Fruit fly (Drosophila melanogaster): ENCODE results near the gene mre11.

mre11 gene

DNA sequence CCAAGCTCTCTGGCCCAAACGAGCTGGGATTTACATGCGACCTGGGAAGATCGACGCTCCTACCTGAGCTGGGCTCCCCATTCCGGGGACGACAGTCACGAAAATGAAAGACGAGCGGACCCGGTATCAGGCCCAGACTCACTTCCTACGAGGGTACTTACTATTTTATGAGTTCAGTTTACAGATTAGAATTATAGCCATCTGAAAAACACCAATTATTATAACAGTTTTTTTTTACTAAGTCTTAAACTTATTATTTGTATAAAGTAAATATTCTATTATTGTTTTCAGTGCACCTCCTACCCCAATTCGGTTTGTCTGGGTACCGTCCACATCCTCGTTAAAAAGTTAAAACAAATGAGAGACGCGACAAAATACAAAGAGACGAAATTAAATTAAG, 44.5 kb downstream of the mre11 start (continued):
- TF ChIP-seq CG17829 (tag; optimal IDR thresholded peaks at IDR 0.05) (peak; percentile 51), tx (GFP tag; optimal IDR thresholded peaks at IDR 0.05) (no peak), CG4424 (GFP tag; optimal IDR thresholded peaks at IDR 0.05) (peak; percentile 35), nmo (GFP tag; optimal IDR thresholded peaks at IDR 0.05) (peak; percentile 26), Sin3A (optimal IDR thresholded peaks at IDR 0.05) (no peak), ara (GFP tag; IDR thresholded peaks at IDR 0.05) (peak; percentile 61; the same call in 1 of the 2 replicates), CG2678 (tag; optimal IDR thresholded peaks at IDR 0.05) (peak; percentile 4), CG4730 (GFP tag; IDR thresholded peaks at IDR 0.05) (0 out of 2 replicates have a peak, but pooled peaks have one; percentile 10), Ssrp (tag; optimal IDR thresholded peaks at IDR 0.05) (no peak), prd (optimal IDR thresholded peaks at IDR 0.05) (no peak), prd (GFP tag; IDR thresholded peaks at IDR 0.05) (peak; percentile 69; the same call in 2 of the 3 replicates), kni (GFP tag; optimal IDR thresholded peaks at IDR 0.05) (peak; percentile 24), CG10979 (tag; optimal IDR thresholded peaks at IDR 0.05) (peak; percentile 64), HLH4C (GFP tag; IDR thresholded peaks at IDR 0.05; ENCODE audit: partially characterized antibody) (no peak), D19A (tag; optimal IDR thresholded peaks at IDR 0.05) (peak; percentile 11), Chrac-16 (GFP tag; optimal IDR thresholded peaks at IDR 0.05) (no peak), dan (GFP tag; IDR thresholded peaks at IDR 0.05) (peak; percentile 56; the same call in 1 of the 2 replicates), pum (GFP tag; optimal IDR thresholded peaks at IDR 0.05) (peak; percentile 1), sens-2 (GFP tag; IDR thresholded peaks at IDR 0.05) (peak; percentile 23; the same call in 1 of the 2 replicates), CG7839 (tag; optimal IDR thresholded peaks at IDR 0.05) (peak; percentile 4), Med (GFP tag) (peak; percentile 24), Optix (GFP tag; IDR thresholded peaks at IDR 0.05) (no peak), CG10267 (tag; optimal IDR thresholded peaks at IDR 0.05) (peak; percentile 39), vvl (GFP tag; IDR thresholded peaks at IDR 0.05) (0 out of 2 replicates have a peak, but pooled peaks have one; percentile 30), CG4404 (GFP tag; IDR thresholded peaks at IDR 0.05) (peak; percentile 53), CG15073 (GFP tag; optimal IDR thresholded peaks at IDR 0.05) (no peak), CG18262 (tag; optimal IDR thresholded peaks at IDR 0.05) (peak; percentile 65)

- no peak for TF ChIP-seq NC2β (GFP tag; optimal IDR thresholded peaks at IDR 0.05)
- TF ChIP-seq Med (GFP tag) = peak; percentile 53
- no peak for TF ChIP-seq CG7556 (GFP tag; optimal IDR thresholded peaks at IDR 0.05)
- TF ChIP-seq az2 (GFP tag; optimal IDR thresholded peaks at IDR 0.05) = no peak
- TF ChIP-seq Optix (GFP tag; IDR thresholded peaks at IDR 0.05) = no peak
- TF ChIP-seq unpg (GFP tag; optimal IDR thresholded peaks at IDR 0.05) = peak; percentile 5
- no peak for TF ChIP-seq Usf (GFP tag; optimal IDR thresholded peaks at IDR 0.05)
- TF ChIP-seq dmrt11E (tag; optimal IDR thresholded peaks at IDR 0.05) = peak; percentile 1
- TF ChIP-seq CG4820 (GFP tag; optimal IDR thresholded peaks at IDR 0.05) = no peak
- no peak for TF ChIP-seq Hey (tag; optimal IDR thresholded peaks at IDR 0.05)
- TF ChIP-seq Hr78 (GFP tag; optimal IDR thresholded peaks at IDR 0.05) = no peak
- no peak for TF ChIP-seq Ptx1 (GFP tag; IDR thresholded peaks at IDR 0.05)
- no peak for TF ChIP-seq Dp (GFP tag; optimal IDR thresholded peaks at IDR 0.05)
- no peak for TF ChIP-seq CG4328 (GFP tag; optimal IDR thresholded peaks at IDR 0.05)
- TF ChIP-seq CG10959 (GFP tag; IDR thresholded peaks at IDR 0.05) = 0 out of 2 replicates have a peak, but pooled peaks have one; percentile 12
- no peak for TF ChIP-seq gsb-n (tag; optimal IDR thresholded peaks at IDR 0.05)
- no peak for TF ChIP-seq hth (optimal IDR thresholded peaks at IDR 0.05)
- no peak for TF ChIP-seq nmo (GFP tag; optimal IDR thresholded peaks at IDR 0.05)
- TF ChIP-seq Hmr (GFP tag; optimal IDR thresholded peaks at IDR 0.05) = no peak
- TF ChIP-seq E2f2 (GFP tag; IDR thresholded peaks at IDR 0.05) = no peak
- no peak for TF ChIP-seq CG6689 (GFP tag; IDR thresholded peaks at IDR 0.05)
- TF ChIP-seq oc (tag; optimal IDR thresholded peaks at IDR 0.05) = no peak
- TF ChIP-seq Bdp1 (GFP tag; optimal IDR thresholded peaks at IDR 0.05) = no peak
- TF ChIP-seq fd96Cb (tag; optimal IDR thresholded peaks at IDR 0.05) = peak; percentile 14
- TF ChIP-seq HmgD (GFP tag; optimal IDR thresholded peaks at IDR 0.05) = no peak
- no peak for TF ChIP-seq Doc2 (GFP tag; IDR thresholded peaks at IDR 0.05)
- no peak for TF ChIP-seq GATAe (GFP tag; conservative IDR thresholded peaks at IDR 0.05)
- TF ChIP-seq Deaf1 (tag; optimal IDR thresholded peaks at IDR 0.05) = no peak
Observed at dm6 chr2L:11328357-11328756, 46.5 kb downstream of the mre11 start.

Measured in whole organism, embryonic.